Fruit fly (Drosophila melanogaster): ENCODE data around the gene CycJ.

Gene CycJ

dm6 chr3L:3433955-3434354 is 32.3 kb upstream of the CycJ start:
- TF ChIP-seq rn (GFP tag; IDR thresholded peaks at IDR 0.05) (no peak), CG12605 (GFP tag; IDR thresholded peaks at IDR 0.05) (no peak), CG17806 (tag; optimal IDR thresholded peaks at IDR 0.05) (no peak), CG9948 (tag; optimal IDR thresholded peaks at IDR 0.05) (no peak), Pif1B (GFP tag; optimal IDR thresholded peaks at IDR 0.05) (no peak), CG15710 (tag; optimal IDR thresholded peaks at IDR 0.05) (no peak)

dm6 chr3L:3434882-3435281 is 31.3 kb upstream of the CycJ start:
- peak; percentile 25 for TF ChIP-seq CG8301 (tag; optimal IDR thresholded peaks at IDR 0.05)
- TF ChIP-seq CG15710 (tag; optimal IDR thresholded peaks at IDR 0.05): no peak
- TF ChIP-seq Ets98B (GFP tag; IDR thresholded peaks at IDR 0.05): peak; percentile 64
- no peak for TF ChIP-seq CG10348 (GFP tag; IDR thresholded peaks at IDR 0.05)
- TF ChIP-seq Pif1B (GFP tag; optimal IDR thresholded peaks at IDR 0.05): no peak
- no peak for TF ChIP-seq CG13204 (GFP tag; optimal IDR thresholded peaks at IDR 0.05)
- TF ChIP-seq CG34367 (tag; optimal IDR thresholded peaks at IDR 0.05): no peak
- TF ChIP-seq gl (tag; optimal IDR thresholded peaks at IDR 0.05): no peak
- no peak for TF ChIP-seq CG12605 (GFP tag; IDR thresholded peaks at IDR 0.05)
- TF ChIP-seq CG8159 (tag; optimal IDR thresholded peaks at IDR 0.05): no peak
- peak; percentile 53; the same call in 1 of the 3 replicates for TF ChIP-seq CG4496 (GFP tag; IDR thresholded peaks at IDR 0.05)
- peak; percentile 54 for TF ChIP-seq CG14655 (GFP tag; optimal IDR thresholded peaks at IDR 0.05)
- peak; percentile 23; the same call in 1 of the 3 replicates for TF ChIP-seq fd96Ca (GFP tag; IDR thresholded peaks at IDR 0.05)
- no peak for TF ChIP-seq D1 (tag; optimal IDR thresholded peaks at IDR 0.05)

- no peak for TF ChIP-seq CG4496 (GFP tag; IDR thresholded peaks at IDR 0.05)
- TF ChIP-seq fd96Ca (GFP tag; IDR thresholded peaks at IDR 0.05): no peak
- no peak for TF ChIP-seq CG14655 (GFP tag; optimal IDR thresholded peaks at IDR 0.05)
- no peak for TF ChIP-seq CG8159 (tag; optimal IDR thresholded peaks at IDR 0.05)
- TF ChIP-seq gl (tag; optimal IDR thresholded peaks at IDR 0.05): no peak
- TF ChIP-seq CG34367 (tag; optimal IDR thresholded peaks at IDR 0.05): no peak
- TF ChIP-seq Ets98B (GFP tag; IDR thresholded peaks at IDR 0.05): no peak
- no peak for TF ChIP-seq CG9948 (tag; optimal IDR thresholded peaks at IDR 0.05)
- TF ChIP-seq CG12605 (GFP tag; IDR thresholded peaks at IDR 0.05): no peak
- TF ChIP-seq Pif1B (GFP tag; optimal IDR thresholded peaks at IDR 0.05): no peak
- no peak for TF ChIP-seq rn (GFP tag; IDR thresholded peaks at IDR 0.05)
- TF ChIP-seq EcR (GFP tag; optimal IDR thresholded peaks at IDR 0.05): no peak
- TF ChIP-seq D1 (tag; optimal IDR thresholded peaks at IDR 0.05): no peak
- TF ChIP-seq CG13204 (GFP tag; optimal IDR thresholded peaks at IDR 0.05): no peak
These were observed 30.5 kb upstream of the CycJ start for dm6 chr3L:3435531-3436309.

dm6 chr3L:3436838-3437663 is 29.2 kb upstream of the CycJ start:
- TF ChIP-seq CG4496 (GFP tag; IDR thresholded peaks at IDR 0.05) (peak; percentile 57; the same call in 1 of the 3 replicates), Pif1A (GFP tag; optimal IDR thresholded peaks at IDR 0.05) (no peak), CG14655 (GFP tag; optimal IDR thresholded peaks at IDR 0.05) (peak; percentile 34), CG8301 (tag; optimal IDR thresholded peaks at IDR 0.05) (peak; percentile 16), CG13204 (GFP tag; optimal IDR thresholded peaks at IDR 0.05) (no peak), CG10348 (GFP tag; IDR thresholded peaks at IDR 0.05) (no peak), gl (tag; optimal IDR thresholded peaks at IDR 0.05) (no peak), CG32121 (GFP tag; IDR thresholded peaks at IDR 0.05) (0 out of 2 replicates have a peak, but pooled peaks have one; percentile 16), Ets98B (GFP tag; IDR thresholded peaks at IDR 0.05) (peak; percentile 21; the same call in 1 of the 2 replicates), CG8159 (tag; optimal IDR thresholded peaks at IDR 0.05) (peak; percentile 36), Snoo (tag; optimal IDR thresholded peaks at IDR 0.05) (peak; percentile 32), rn (GFP tag; IDR thresholded peaks at IDR 0.05) (no peak), fd96Ca (GFP tag; IDR thresholded peaks at IDR 0.05) (peak; percentile 32; the same call in 1 of the 3 replicates), EcR (GFP tag; optimal IDR thresholded peaks at IDR 0.05) (no peak), CG15710 (tag; optimal IDR thresholded peaks at IDR 0.05) (peak; percentile 8)

- TF ChIP-seq CG32121 (GFP tag; IDR thresholded peaks at IDR 0.05) (no peak), CG10348 (GFP tag; IDR thresholded peaks at IDR 0.05) (no peak), gl (tag; optimal IDR thresholded peaks at IDR 0.05) (no peak), rn (GFP tag; IDR thresholded peaks at IDR 0.05) (no peak), Pif1A (GFP tag; optimal IDR thresholded peaks at IDR 0.05) (no peak), CG12605 (GFP tag; IDR thresholded peaks at IDR 0.05) (no peak), CG34367 (tag; optimal IDR thresholded peaks at IDR 0.05) (no peak)
These were observed 28.4 kb upstream of the CycJ start for dm6 chr3L:3437664-3438368.

Measured in whole organism, pupa.